Worm (Caenorhabditis elegans) whole organism, L3 larva: ENCODE results near the gene T11F8.4.

Experiments
- lin-15B ChIP-seq: fragments of 150-350 bp; optimal IDR thresholded peaks from 2 replicates; lab custom pipeline; 2014; ENCODE audit warnings: missing biosample characterization, missing genetic modification characterization
- nhr-12 ChIP-seq: fragments of 150-350 bp; optimal IDR thresholded peaks from 2 replicates; lab custom pipeline; 2014; ENCODE audit warnings: missing biosample characterization, missing genetic modification characterization

ce11 chrIV:5514789-5515188 is 38.4 kb upstream of the T11F8.4 start:
- TF ChIP-seq nhr-12 (tag; lab: Kevin White, UChicago) (no peak), lin-15B (tag; lab: Kevin White, UChicago) (no peak)
